Worm (Caenorhabditis elegans): ENCODE measurements around the gene srh-223.

The srh-223 gene

DNA sequence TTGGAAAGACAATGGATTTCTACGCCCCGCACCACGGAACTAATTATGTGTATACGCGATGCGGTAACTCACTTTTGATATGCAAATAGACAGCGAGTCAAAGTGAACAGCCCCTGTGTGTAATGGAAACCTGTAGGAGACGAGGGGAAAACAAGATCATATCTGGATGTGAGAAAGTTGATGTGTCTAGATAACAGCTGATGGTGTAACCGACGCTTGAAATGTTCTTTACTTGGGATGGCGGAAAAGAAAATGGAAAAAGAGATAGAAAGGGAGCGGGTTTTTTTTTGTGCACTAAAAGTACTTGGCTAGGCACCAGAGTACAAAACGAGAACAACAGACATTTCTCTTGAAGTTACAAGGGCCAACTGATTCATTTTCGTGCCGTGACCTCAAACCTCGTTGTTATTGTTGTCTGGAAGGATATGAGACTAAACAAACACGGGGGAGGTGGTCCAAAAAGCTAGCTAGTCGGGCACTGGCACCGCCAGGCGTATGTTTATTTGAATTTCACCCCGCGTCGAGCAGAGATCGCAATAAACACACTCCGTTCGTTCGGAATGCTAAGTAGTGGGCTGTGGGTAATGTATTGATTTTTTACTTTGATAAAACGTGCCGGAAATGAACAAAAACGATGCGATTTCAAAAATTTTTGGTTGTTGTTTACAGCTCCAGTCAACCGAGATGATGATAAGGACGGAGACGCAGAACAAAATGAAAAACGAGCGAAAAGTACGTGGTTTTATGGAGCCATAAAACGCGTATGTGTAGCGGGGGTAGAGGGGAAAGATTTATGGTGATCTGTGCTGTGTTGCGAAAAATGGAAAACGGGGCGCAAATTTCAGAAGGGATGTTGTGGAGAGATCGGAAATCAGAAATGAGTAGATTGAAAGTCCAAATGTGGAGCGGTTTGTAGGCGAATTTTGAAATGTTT, 40.4 kb downstream of the srh-223 start:
- no peak for TF ChIP-seq unc-62 (GFP tag; optimal IDR thresholded peaks at IDR 0.05)

DNA sequence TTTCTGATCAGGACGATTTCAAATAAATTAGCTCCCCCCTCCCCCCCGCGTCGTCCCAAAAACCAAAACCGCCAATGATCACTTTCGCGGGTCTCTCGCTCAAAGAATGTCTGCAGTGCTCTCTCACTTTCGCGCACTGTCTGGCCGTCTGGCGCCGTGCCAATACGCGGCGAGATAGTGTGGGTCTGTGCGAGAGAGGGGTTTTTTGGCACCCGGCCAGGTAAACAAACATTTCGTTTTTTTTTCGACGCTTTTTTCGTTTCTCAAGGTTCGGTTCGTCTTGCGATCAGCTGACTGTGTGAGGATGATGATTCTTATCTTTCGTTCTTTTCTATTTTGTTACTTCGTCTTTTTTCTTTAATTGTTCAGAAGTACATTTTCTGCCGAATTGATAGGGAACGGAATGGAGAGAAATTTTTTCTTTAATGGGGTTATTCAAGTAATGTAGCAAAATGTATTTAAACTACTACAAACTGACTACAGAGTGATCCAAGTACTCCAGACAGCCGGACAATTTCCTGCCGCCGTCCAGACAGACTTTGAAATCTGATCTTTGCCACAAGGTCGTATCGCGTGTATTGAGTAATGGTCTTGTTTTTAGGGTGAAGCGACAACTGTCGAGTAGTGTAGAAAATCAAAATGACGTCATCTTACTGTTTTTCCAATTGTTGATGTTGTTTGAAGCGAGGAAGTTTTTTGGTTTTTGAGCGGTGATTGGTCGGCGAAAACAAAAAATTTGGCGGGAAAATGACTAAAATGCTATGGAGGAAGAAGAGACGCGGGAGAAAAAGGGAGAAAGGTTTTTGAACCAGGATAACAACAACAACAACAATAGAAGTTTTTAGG, 42.7 kb downstream of the srh-223 start:
- TF ChIP-seq unc-62 (GFP tag; optimal IDR thresholded peaks at IDR 0.05): no peak

DNA sequence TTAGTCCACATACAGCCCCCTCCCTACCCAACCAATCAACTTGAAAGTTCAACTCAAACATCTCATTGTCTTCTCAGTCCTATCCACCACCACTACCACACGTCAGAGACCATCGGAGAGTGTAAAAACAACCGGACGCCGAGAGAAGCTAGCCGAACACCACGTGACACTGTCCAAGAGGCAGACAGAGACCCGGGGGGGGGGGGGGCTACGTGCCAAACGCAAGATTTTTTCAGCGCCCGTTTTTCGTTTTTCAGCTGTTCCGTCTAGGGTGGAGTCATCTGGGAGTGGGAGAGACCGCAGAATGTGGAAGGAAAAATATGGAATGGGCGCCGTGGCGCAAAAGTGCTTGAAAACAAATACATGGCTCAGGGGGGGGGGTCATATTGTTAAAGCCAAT, 44.2 kb downstream of the srh-223 start:
- no peak for TF ChIP-seq unc-62 (GFP tag; optimal IDR thresholded peaks at IDR 0.05)

DNA sequence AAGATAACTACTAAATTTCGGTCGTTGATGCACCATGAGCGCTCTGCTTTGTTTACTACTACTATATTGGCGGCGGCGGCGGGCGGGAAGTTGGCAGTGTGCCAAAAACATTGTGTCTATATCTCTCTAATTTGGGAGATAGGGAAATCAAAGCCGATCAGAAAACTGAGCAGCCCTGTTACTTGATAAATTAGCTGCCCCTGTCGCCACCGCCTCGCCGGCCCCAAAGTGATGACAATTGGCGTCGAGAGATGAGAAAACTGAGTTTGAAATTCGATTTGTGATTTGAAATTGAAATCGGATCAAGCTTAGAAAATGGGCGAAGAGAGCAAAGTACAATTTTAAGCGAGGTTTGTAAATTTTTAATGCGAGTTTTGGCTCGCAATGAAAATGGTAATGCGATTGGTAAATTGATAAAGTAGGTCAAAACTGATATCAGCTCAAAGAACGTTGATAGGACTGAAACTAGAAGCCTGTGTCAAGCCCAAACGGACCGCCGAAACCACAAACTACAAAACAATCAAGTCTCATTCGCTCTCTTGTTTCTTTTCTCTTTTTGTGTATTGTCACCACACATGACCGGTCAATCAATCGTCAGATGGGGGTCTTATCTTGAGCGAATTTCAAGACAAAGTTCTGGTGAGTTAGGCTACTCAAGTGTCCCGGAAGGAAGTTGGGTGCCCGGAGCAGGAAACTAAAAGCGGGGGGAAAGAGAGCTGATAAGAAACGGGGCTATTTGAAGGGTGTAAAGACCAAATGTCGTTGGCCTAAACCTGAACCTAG, 45.6 kb downstream of the srh-223 start:
- no peak for TF ChIP-seq unc-62 (GFP tag; optimal IDR thresholded peaks at IDR 0.05)

DNA sequence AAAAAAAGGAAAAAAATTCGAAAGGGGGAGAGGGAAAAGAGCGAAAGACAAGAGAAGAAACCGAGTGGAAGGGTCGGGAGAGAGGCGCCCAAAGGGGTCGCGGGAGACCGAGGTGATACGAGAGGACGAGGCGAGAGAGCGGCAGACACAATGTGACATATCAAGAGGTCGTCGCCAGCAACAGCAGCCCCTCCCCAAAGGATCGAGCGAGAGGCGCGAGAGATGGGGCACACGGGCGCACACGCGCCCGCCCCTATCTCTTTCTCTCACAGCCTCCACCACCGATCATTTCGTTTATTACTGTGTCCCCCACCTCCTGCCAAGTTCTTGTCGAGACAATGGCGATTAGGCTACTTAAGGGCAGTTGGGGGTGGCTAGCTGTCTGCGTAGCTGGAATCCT, 46.5 kb downstream of the srh-223 start:
- TF ChIP-seq unc-62 (GFP tag; optimal IDR thresholded peaks at IDR 0.05): no peak

DNA sequence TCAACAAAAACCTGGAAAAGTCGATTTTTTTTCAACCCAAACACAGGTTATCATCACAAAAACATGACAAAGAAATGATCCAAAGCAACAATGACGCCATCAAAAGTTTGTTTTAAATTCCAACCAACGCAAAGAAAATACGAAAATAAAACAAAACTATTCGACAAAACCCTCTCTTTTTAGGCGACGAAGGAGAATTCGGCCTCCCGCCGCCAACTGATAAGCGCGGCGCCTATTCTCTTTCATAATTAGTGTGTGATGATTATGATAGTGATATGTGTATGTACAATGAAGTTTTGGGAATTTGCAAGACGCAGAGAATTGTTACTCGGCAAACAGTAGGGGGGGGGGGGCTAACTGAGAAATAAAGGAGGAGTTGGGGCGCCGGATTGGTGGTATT, 47.6 kb downstream of the srh-223 start:
- no peak for TF ChIP-seq unc-62 (GFP tag; optimal IDR thresholded peaks at IDR 0.05)

DNA sequence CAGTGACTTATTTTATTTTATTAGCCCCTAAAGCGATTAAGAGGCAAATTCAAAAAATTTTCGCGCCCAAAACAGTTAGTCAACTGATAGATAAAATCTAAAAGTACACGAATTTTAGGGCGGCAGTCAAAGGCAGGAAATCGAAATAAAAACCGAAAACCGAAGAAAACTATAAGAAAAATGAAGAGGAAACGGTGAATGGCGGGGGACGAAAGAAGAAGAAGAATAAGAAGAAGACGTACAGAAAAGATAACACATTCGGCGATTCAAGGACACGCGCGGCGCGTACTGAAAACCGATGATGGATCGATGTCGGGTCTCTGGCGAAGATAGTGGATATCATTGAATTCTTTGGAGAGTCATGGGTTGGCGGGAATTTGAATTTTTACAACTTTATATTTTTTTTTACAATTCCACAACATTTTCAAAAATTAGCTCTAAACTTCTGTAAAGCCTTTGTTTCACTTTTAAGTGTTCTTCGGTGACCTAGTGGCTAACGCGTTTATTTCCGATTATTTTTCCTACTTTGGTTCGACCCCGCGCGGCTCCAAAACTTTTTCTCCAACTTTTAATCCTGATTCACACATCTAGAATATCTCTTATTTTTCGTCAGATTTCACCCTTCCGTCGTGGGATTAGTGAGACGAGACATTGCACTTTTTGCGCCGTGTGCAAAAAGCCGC, 49.4 kb downstream of the srh-223 start:
- TF ChIP-seq unc-62 (GFP tag; optimal IDR thresholded peaks at IDR 0.05): no peak

DNA sequence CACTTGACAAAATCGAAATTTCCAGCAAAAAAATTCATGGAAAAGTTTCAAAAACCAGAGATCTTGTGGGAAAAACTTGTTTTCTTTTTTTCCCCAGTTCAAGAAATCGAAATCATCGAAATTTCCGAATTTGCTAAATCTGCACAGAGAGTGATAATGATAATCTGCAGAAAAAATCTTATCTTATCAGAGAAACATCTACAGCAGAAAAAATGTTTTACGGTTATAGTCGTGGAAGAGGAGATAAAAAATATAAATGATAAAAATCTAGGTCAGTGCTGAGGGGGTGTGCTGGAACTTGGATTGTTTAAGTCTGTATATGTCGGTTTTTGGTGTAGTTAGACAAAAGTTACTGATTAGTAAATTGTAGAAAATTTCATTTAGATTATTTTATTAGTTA, 50.6 kb downstream of the srh-223 start:
- no peak for TF ChIP-seq unc-62 (GFP tag; optimal IDR thresholded peaks at IDR 0.05)

Measured in whole organism, dauer.